Worm (Caenorhabditis elegans): ENCODE data around the gene ZK218.7.

ZK218.7 gene

DNA sequence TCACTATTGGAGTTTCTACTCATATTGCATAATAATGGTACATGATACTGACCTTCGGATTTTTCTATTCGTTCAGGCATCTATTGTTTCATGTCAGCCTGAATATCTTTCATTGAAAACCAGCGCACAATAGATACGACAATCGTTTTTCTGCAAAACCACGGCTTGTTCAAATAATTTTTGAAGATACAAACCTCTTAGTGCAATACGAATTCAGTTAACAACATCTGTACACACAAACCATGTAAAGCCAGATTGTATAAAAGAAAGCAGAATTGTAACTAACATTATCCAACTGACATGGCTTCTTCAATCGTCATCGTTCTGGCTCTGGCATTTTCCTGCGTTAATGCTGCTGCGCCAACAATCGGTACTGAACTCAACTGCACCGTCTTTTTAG is at the start of gene ZK218.7:
ZK218.7 (plus strand) TSS at position 301 of the 400 bp plus-strand sequence.
- no peak for TF ChIP-seq cog-1 (tag; optimal IDR thresholded peaks at IDR 0.05)
- TF ChIP-seq ztf-23 (GFP tag; IDR thresholded peaks at IDR 0.05) = no peak
- no peak for TF ChIP-seq klf-2 (GFP tag; conservative IDR thresholded peaks at IDR 0.05)
- TF ChIP-seq tab-1 (GFP tag; IDR thresholded peaks at IDR 0.05) = no peak
- no peak for TF ChIP-seq flt-1 (GFP tag; IDR thresholded peaks at IDR 0.05)
- no peak for TF ChIP-seq T22C8.4 (GFP tag; IDR thresholded peaks at IDR 0.05)
- TF ChIP-seq med-1 (GFP tag; optimal IDR thresholded peaks at IDR 0.05; ENCODE audit: insufficient read depth) = no peak
- no peak for TF ChIP-seq ztf-29 (GFP tag; IDR thresholded peaks at IDR 0.05)
- TF ChIP-seq ref-1 (GFP tag; conservative IDR thresholded peaks at IDR 0.05) = no peak

DNA sequence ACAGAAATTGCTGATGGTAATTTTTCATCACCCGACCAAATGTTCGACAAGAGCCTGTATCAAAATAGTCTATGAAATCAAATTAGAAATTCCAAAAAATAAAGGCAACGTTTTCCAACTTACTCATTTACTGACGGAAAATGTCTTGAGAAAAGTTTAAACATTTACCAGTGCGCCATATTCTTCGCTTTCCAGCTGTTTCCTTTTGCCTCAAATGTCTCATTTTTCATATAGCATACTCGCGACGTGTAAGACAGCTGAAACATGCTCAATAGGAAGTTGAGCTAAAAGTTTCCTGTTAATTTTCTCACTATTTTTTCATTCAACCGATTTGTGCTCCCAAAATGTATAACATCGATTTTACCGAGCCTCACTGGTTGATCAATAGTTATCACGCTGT is 45.6 kb upstream of the ZK218.7 start, which contains the start of gene sri-66:
sri-66 (plus strand) TSS at position 301 of the 400 bp plus-strand sequence.
- TF ChIP-seq cog-1 (tag; optimal IDR thresholded peaks at IDR 0.05) = no peak
- TF ChIP-seq T22C8.4 (GFP tag; IDR thresholded peaks at IDR 0.05) = no peak
- TF ChIP-seq ref-1 (GFP tag; conservative IDR thresholded peaks at IDR 0.05) = no peak
- no peak for TF ChIP-seq tab-1 (GFP tag; IDR thresholded peaks at IDR 0.05)
- TF ChIP-seq med-1 (GFP tag; optimal IDR thresholded peaks at IDR 0.05; ENCODE audit: insufficient read depth) = no peak
- TF ChIP-seq ztf-29 (GFP tag; IDR thresholded peaks at IDR 0.05) = no peak
- no peak for TF ChIP-seq klf-2 (GFP tag; conservative IDR thresholded peaks at IDR 0.05)
- no peak for TF ChIP-seq flt-1 (GFP tag; IDR thresholded peaks at IDR 0.05)
- no peak for TF ChIP-seq ztf-23 (GFP tag; IDR thresholded peaks at IDR 0.05)

DNA sequence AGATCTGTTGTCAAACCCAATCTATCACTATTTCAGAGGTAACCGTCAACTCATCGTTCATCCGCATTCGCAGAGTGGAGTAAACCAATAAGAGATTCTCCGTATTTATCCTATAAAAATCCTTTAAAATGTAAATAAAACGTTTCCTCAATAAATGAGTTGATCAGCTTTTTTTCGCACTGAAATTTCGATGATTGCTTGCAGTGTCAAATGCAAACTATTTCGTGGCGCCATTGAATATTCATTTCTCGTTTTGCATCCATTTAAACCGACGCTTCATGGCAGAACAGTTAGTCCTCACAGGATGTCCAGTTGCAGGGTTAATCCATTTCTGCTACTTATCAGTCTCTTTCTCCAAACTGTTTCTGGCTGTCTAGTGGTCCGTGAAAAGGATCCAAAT is 44.0 kb upstream of the ZK218.7 start, which contains the start of gene F28B1.9:
F28B1.9 (plus strand) TSS at position 301 of the 400 bp plus-strand sequence.
- TF ChIP-seq klf-2 (GFP tag; conservative IDR thresholded peaks at IDR 0.05) (no peak), ztf-23 (GFP tag; IDR thresholded peaks at IDR 0.05) (no peak), flt-1 (GFP tag; IDR thresholded peaks at IDR 0.05) (no peak), med-1 (GFP tag; optimal IDR thresholded peaks at IDR 0.05; ENCODE audit: insufficient read depth) (no peak), T22C8.4 (GFP tag; IDR thresholded peaks at IDR 0.05) (no peak), tab-1 (GFP tag; IDR thresholded peaks at IDR 0.05) (no peak), ztf-29 (GFP tag; IDR thresholded peaks at IDR 0.05) (no peak), cog-1 (tag; optimal IDR thresholded peaks at IDR 0.05) (no peak), ref-1 (GFP tag; conservative IDR thresholded peaks at IDR 0.05) (no peak)

DNA sequence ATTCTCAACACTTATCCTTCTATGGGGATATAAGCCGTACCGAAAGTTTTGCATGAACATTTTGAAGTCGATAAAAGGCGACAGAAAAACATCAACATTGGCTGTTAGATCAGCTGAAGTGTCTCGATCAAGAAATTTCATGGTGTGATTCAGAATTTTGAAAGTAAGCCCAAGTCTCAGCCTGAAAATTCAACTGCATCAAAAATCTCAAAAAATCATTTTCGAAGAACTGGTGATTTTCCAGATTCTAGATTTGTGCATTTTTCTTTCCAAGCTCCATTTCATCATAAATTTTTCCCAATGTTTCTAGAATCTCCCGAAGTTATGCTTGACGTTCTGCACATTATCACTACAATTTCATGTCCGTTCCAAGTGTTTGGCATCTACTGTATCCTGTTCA is 40.9 kb upstream of the ZK218.7 start, which contains the start of gene srh-255:
srh-255 (plus strand) TSS at position 301 of the 400 bp plus-strand sequence.
- TF ChIP-seq med-1 (GFP tag; optimal IDR thresholded peaks at IDR 0.05; ENCODE audit: insufficient read depth) (no peak), flt-1 (GFP tag; IDR thresholded peaks at IDR 0.05) (no peak), cog-1 (tag; optimal IDR thresholded peaks at IDR 0.05) (no peak), tab-1 (GFP tag; IDR thresholded peaks at IDR 0.05) (no peak), ref-1 (GFP tag; conservative IDR thresholded peaks at IDR 0.05) (no peak), T22C8.4 (GFP tag; IDR thresholded peaks at IDR 0.05) (no peak), klf-2 (GFP tag; conservative IDR thresholded peaks at IDR 0.05) (no peak), ztf-29 (GFP tag; IDR thresholded peaks at IDR 0.05) (no peak), ztf-23 (GFP tag; IDR thresholded peaks at IDR 0.05) (no peak)

DNA sequence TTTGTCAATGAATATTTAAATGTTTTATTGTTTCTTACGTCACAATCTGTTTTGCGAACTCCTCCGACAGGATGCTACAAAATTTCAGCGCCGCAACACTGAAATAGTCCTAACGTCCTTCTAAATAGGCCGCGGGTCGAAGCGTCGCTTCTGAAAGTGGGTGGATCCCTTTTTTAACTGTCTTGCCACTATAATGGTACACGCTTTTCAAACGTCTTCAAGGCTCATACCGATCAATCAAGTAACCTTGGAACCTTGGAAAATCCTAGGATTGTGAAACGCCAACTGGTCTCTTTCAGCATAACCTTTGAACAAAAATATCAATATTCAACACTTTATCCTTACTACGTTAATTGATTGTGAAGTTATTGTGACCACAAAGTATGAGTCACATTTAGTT is 38.9 kb upstream of the ZK218.7 start:
- no peak for TF ChIP-seq ztf-23 (GFP tag; IDR thresholded peaks at IDR 0.05)
- TF ChIP-seq flt-1 (GFP tag; IDR thresholded peaks at IDR 0.05) = no peak
- TF ChIP-seq med-1 (GFP tag; optimal IDR thresholded peaks at IDR 0.05; ENCODE audit: insufficient read depth) = no peak
- TF ChIP-seq tab-1 (GFP tag; IDR thresholded peaks at IDR 0.05) = no peak
- no peak for TF ChIP-seq klf-2 (GFP tag; conservative IDR thresholded peaks at IDR 0.05)
- no peak for TF ChIP-seq T22C8.4 (GFP tag; IDR thresholded peaks at IDR 0.05)
- no peak for TF ChIP-seq ref-1 (GFP tag; conservative IDR thresholded peaks at IDR 0.05)
- no peak for TF ChIP-seq cog-1 (tag; optimal IDR thresholded peaks at IDR 0.05)
- TF ChIP-seq ztf-29 (GFP tag; IDR thresholded peaks at IDR 0.05) = no peak

DNA sequence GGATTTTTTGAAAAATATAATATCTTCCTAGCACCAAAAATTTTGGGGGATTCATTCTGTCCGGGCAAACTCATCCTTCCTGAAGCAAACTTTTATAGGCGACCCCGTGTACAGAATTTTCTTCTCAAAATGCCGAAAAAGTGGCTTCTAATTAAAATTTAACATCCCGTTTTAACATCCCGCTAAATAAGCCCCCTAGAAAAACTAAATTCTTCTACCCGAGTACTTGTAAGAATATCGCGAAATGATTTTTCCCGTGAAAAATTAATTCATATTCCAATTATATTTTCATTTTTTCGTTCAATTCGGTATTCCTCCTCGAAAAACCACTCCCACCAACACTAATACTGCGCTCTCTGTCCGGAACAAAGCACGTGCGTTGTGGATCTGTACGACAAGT is 36.7 kb upstream of the ZK218.7 start, which contains the start of gene T05E12.8:
T05E12.8 (plus strand) TSS at position 301 of the 400 bp plus-strand sequence.
- TF ChIP-seq T22C8.4 (GFP tag; IDR thresholded peaks at IDR 0.05) = no peak
- no peak for TF ChIP-seq ztf-29 (GFP tag; IDR thresholded peaks at IDR 0.05)
- TF ChIP-seq flt-1 (GFP tag; IDR thresholded peaks at IDR 0.05) = no peak
- no peak for TF ChIP-seq tab-1 (GFP tag; IDR thresholded peaks at IDR 0.05)
- TF ChIP-seq klf-2 (GFP tag; conservative IDR thresholded peaks at IDR 0.05) = no peak
- TF ChIP-seq med-1 (GFP tag; optimal IDR thresholded peaks at IDR 0.05; ENCODE audit: insufficient read depth) = no peak
- TF ChIP-seq ref-1 (GFP tag; conservative IDR thresholded peaks at IDR 0.05) = no peak
- TF ChIP-seq cog-1 (tag; optimal IDR thresholded peaks at IDR 0.05) = no peak
- no peak for TF ChIP-seq ztf-23 (GFP tag; IDR thresholded peaks at IDR 0.05)

DNA sequence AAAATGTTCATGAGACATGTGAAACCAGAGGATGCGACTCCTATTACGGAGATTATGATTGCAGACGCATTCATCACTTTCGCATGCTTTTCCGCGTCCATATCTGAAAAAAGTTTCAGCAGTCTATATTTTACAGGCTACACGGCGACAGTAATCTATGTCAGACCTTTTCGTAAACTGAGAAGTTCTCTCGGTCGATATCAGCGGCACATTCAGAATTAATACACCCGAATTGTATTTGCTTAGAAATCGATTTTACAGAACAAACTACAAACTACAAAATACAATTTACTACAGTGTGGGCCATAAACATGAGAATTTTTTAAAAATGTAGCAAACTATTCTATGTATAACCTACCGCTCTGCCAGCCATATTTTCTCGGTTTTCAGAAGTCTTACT is 34.0 kb upstream of the ZK218.7 start, which contains the start of gene srbc-14:
srbc-14 (minus strand) TSS at position 101 of the 400 bp plus-strand sequence.
- TF ChIP-seq T22C8.4 (GFP tag; IDR thresholded peaks at IDR 0.05) = no peak
- no peak for TF ChIP-seq tab-1 (GFP tag; IDR thresholded peaks at IDR 0.05)
- TF ChIP-seq klf-2 (GFP tag; conservative IDR thresholded peaks at IDR 0.05) = no peak
- no peak for TF ChIP-seq cog-1 (tag; optimal IDR thresholded peaks at IDR 0.05)
- no peak for TF ChIP-seq ztf-23 (GFP tag; IDR thresholded peaks at IDR 0.05)
- TF ChIP-seq med-1 (GFP tag; optimal IDR thresholded peaks at IDR 0.05; ENCODE audit: insufficient read depth) = no peak
- no peak for TF ChIP-seq ztf-29 (GFP tag; IDR thresholded peaks at IDR 0.05)
- TF ChIP-seq flt-1 (GFP tag; IDR thresholded peaks at IDR 0.05) = no peak
- TF ChIP-seq ref-1 (GFP tag; conservative IDR thresholded peaks at IDR 0.05) = no peak

DNA sequence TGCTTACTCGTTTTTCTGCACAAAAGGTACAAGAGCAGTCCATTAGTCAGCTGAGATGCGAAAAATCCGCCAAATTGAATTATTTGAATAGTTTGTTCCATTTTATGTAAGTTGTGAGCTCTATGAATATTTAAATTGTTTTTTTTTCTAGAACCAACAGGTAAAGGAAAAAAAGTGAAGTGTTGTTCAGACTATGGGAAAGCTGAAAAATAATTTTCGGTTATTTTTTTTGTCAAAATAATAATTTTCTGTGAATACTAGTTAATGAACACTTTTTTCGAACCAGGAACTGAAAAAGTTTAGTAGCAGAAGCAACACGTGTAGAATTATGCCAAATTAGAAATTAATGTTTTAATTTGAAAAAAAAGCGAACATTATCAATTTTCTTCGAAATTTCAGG is 29.7 kb upstream of the ZK218.7 start, which contains the start of gene str-125:
str-125 (minus strand) TSS at position 101 of the 400 bp plus-strand sequence.
- TF ChIP-seq ztf-29 (GFP tag; IDR thresholded peaks at IDR 0.05) (no peak), klf-2 (GFP tag; conservative IDR thresholded peaks at IDR 0.05) (no peak), tab-1 (GFP tag; IDR thresholded peaks at IDR 0.05) (no peak), T22C8.4 (GFP tag; IDR thresholded peaks at IDR 0.05) (no peak), flt-1 (GFP tag; IDR thresholded peaks at IDR 0.05) (no peak), ref-1 (GFP tag; conservative IDR thresholded peaks at IDR 0.05) (no peak), cog-1 (tag; optimal IDR thresholded peaks at IDR 0.05) (no peak), med-1 (GFP tag; optimal IDR thresholded peaks at IDR 0.05; ENCODE audit: insufficient read depth) (no peak), ztf-23 (GFP tag; IDR thresholded peaks at IDR 0.05) (no peak)

DNA sequence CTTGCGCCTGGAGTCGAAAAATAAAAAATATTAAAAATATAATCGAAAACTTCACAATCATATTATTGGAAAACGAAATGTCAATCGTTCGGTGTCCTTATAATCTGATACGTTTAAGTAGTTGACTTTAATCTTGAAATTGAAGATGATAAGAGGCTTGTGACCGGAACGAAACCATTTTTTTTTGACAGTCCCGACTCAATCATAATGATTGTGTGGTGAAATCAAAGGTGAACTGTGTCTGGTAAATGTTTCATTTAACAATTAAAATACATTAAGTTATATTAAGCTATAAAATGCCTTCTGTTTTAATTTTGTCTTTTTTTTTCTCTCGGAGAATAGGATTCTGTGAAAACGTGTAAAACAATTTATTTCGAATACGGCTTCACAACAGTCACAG is 27.7 kb upstream of the ZK218.7 start, which contains the start of gene T05E12.3:
T05E12.3 (minus strand) TSS at position 101 of the 400 bp plus-strand sequence.
- no peak for TF ChIP-seq T22C8.4 (GFP tag; IDR thresholded peaks at IDR 0.05)
- TF ChIP-seq klf-2 (GFP tag; conservative IDR thresholded peaks at IDR 0.05) = no peak
- TF ChIP-seq flt-1 (GFP tag; IDR thresholded peaks at IDR 0.05) = no peak
- TF ChIP-seq ztf-29 (GFP tag; IDR thresholded peaks at IDR 0.05) = no peak
- TF ChIP-seq ref-1 (GFP tag; conservative IDR thresholded peaks at IDR 0.05) = no peak
- TF ChIP-seq med-1 (GFP tag; optimal IDR thresholded peaks at IDR 0.05; ENCODE audit: insufficient read depth) = no peak
- TF ChIP-seq tab-1 (GFP tag; IDR thresholded peaks at IDR 0.05) = no peak
- TF ChIP-seq cog-1 (tag; optimal IDR thresholded peaks at IDR 0.05) = no peak
- no peak for TF ChIP-seq ztf-23 (GFP tag; IDR thresholded peaks at IDR 0.05)
